Fruit fly (Drosophila melanogaster) whole organism, larva: Measurements from ENCODE around the gene CheB93b.

ENCODE experiments used
- noc ChIP-seq: fragments of 200-800 bp; sonication (Bioruptor generic); optimal IDR thresholded peaks from 3 replicates; lab custom pipeline; 2019; ENCODE audit warnings: missing biosample characterization, mild to moderate bottlenecking, missing genetic modification characterization, moderate library complexity

Gene CheB93b

DNA sequence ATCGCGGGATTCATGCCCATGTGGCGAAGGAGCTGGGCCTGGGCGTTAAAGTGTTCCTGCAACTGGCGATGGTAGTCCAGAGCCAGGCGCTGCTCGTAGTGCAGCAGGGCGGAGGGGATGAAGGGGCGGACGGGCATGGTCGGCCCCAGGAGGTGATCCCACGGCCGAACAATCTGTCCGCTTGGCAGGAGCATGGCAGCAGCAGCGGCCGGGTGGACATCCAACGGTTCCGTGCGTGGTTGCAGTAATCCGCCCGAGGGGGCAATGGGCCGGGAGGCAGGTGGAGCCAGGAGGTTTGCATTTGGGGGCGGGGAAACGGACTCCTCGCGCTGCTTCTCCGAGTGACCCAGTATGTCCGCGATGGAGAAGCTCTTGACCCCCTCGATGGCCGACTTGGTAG lies 36.4 kb downstream of the CheB93b start:
- no peak for TF ChIP-seq noc

DNA sequence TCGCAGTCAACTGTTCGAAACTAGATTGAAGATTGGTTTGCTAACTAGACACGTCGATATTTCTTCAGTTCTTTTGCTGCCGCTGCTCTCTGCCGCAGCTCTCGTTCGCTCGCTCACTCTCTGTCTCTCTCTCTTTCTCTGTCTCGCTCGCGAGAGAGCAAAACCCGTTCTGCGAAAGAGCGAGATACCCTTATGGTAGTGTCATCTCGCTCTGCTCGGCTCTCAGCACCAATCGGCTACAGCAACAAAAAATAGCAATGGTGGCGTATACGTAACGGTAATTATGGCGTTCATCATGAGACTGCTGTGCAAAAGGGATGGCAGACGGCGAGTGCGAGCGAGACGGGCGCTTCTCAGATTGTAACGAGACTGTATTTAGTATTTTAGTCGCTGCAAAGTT lies 37.4 kb downstream of the CheB93b start, which contains the start of gene lbe:
TSS of gene lbe (minus strand) at position 204 of the 400 bp plus-strand sequence.
- TF ChIP-seq noc: no peak

- no peak for TF ChIP-seq noc
Observed at dm6 chr3R:21447656-21448055, 38.7 kb downstream of the CheB93b start.

DNA sequence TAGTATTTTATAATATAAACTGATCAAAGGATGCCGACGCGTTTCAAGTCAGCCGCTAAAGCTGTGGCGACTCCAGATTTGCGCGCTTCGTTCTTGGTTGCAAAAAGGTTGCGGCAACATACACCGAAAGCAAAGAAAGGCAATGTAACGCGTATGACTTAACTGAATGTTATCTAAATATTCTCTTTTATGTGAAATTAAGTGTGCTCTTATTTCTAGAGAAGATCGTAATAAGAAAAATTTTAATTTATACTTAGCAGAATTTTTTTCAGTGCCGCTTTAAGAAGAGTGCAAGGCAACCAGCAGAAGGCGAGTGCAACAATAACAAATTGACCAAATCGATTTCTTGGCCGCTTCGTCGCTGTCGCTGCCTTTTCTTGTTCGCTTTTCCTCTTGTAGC lies 43.2 kb downstream of the CheB93b start:
- TF ChIP-seq noc: no peak

DNA sequence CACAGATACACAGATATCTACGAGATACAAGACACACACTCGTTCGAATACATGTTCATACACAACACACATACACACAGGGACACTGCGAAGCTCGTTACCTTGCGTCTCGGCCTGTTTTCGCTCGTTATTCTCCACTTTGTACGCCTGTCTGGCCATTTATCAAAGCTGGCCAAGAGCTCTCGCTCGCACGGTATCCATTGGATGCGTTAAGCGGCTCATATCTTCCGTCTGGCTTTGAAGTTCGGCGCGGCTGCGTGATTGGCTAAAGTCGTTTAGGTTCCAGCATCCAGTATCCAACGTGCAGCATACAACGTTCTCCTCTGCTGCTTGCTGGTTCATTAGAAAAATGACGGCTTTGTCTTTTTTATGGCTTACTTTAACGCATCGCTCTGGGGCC lies 47.9 kb downstream of the CheB93b start:
- TF ChIP-seq noc: no peak

DNA sequence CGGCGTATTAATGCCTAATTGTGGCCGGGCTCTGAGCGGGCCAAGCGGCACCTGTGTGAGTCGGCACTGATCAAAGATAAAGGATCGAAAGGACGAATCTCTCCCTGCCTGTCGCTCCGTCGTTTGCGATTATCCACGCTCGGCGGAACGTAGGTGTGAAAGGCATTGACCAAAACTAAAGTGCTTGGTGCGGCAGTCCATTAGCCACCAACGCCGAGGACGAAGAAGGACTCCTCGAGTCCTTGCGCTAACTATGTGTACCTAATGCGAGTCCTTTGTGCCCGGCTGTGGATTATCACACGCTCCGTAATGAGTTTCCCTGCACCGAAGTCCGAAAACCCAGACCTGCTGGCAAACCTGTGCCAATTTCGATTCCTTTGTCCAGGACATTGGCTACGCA lies 49.5 kb downstream of the CheB93b start:
- no peak for TF ChIP-seq noc
